Fruit fly (Drosophila melanogaster): ENCODE results near the gene tld.

tld gene

dm6 chr3R:24771273-24772231 is 22.0 kb downstream of the tld start, which contains the start of gene CG42331:
Gene CG42331, plus strand, starts transcription at chr3R:24772181.
- TF ChIP-seq CG10431 (GFP tag; optimal IDR thresholded peaks at IDR 0.05): no peak
- TF ChIP-seq pzg (GFP tag; optimal IDR thresholded peaks at IDR 0.05): no peak
- TF ChIP-seq CG13775 (GFP tag; optimal IDR thresholded peaks at IDR 0.05): peak; percentile 4
- peak; percentile 42; the same call in 1 of the 2 replicates for TF ChIP-seq HLH3B (GFP tag; IDR thresholded peaks at IDR 0.05)
- TF ChIP-seq CG11723 (GFP tag; optimal IDR thresholded peaks at IDR 0.05): peak; percentile 14
- TF ChIP-seq Taf1 (GFP tag; IDR thresholded peaks at IDR 0.05): no peak
- no peak for TF ChIP-seq Lim3 (GFP tag; IDR thresholded peaks at IDR 0.05)
- peak; percentile 1 for TF ChIP-seq Chrac-16 (GFP tag; optimal IDR thresholded peaks at IDR 0.05)
- no peak for TF ChIP-seq CG7745 (tag; optimal IDR thresholded peaks at IDR 0.05)
- no peak for TF ChIP-seq bowl (GFP tag; IDR thresholded peaks at IDR 0.05)
- no peak for TF ChIP-seq E2f2 (GFP tag; IDR thresholded peaks at IDR 0.05)
- peak; percentile 11 for TF ChIP-seq CG12744 (GFP tag; optimal IDR thresholded peaks at IDR 0.05)
- TF ChIP-seq CG18599 (GFP tag; optimal IDR thresholded peaks at IDR 0.05): peak; percentile 68
- TF ChIP-seq CG3995 (GFP tag; optimal IDR thresholded peaks at IDR 0.05): no peak
- TF ChIP-seq h (optimal IDR thresholded peaks at IDR 0.05): no peak
- TF ChIP-seq Ets65A (GFP tag): peak; percentile 64
- no peak for TF ChIP-seq mld (GFP tag; IDR thresholded peaks at IDR 0.05; ENCODE audit: partially characterized antibody)
- TF ChIP-seq D (optimal IDR thresholded peaks at IDR 0.05): no peak
- peak; percentile 35 for TF ChIP-seq D (GFP tag; optimal IDR thresholded peaks at IDR 0.05)
- peak; percentile 45 for TF ChIP-seq Ada2b (GFP tag; IDR thresholded peaks at IDR 0.05)
- no peak for TF ChIP-seq Lpt (GFP tag; optimal IDR thresholded peaks at IDR 0.05)
- peak; percentile 76 for TF ChIP-seq cg (GFP tag; optimal IDR thresholded peaks at IDR 0.05)
- peak; percentile 26 for TF ChIP-seq CG30431 (GFP tag; optimal IDR thresholded peaks at IDR 0.05)
- peak; percentile 46 for TF ChIP-seq Hr3 (GFP tag; optimal IDR thresholded peaks at IDR 0.05)
- no peak for TF ChIP-seq Sin3A (optimal IDR thresholded peaks at IDR 0.05)
- TF ChIP-seq CG1233 (GFP tag; optimal IDR thresholded peaks at IDR 0.05): peak; percentile 31
- peak; percentile 27 for TF ChIP-seq Max (GFP tag; optimal IDR thresholded peaks at IDR 0.05)
- peak; percentile 39 for TF ChIP-seq fu2 (GFP tag; optimal IDR thresholded peaks at IDR 0.05)
- TF ChIP-seq CG16863 (GFP tag; optimal IDR thresholded peaks at IDR 0.05): peak; percentile 6
- TF ChIP-seq CG10462 (GFP tag; optimal IDR thresholded peaks at IDR 0.05): peak; percentile 3
- peak; percentile 2 for TF ChIP-seq tin (GFP tag; optimal IDR thresholded peaks at IDR 0.05)
- TF ChIP-seq Mrtf (GFP tag; IDR thresholded peaks at IDR 0.05): no peak
- peak; percentile 43 for TF ChIP-seq jumu (GFP tag; optimal IDR thresholded peaks at IDR 0.05)
- TF ChIP-seq bsh (GFP tag; optimal IDR thresholded peaks at IDR 0.05): peak in 1 of 2 experiments; percentile 42
- peak; percentile 28 for TF ChIP-seq Hand (GFP tag; optimal IDR thresholded peaks at IDR 0.05)
- no peak for TF ChIP-seq Drgx (GFP tag; IDR thresholded peaks at IDR 0.05)
- TF ChIP-seq gcm (GFP tag; optimal IDR thresholded peaks at IDR 0.05): peak; percentile 57
- TF ChIP-seq lov (optimal IDR thresholded peaks at IDR 0.05): no peak
- TF ChIP-seq lov (GFP tag; IDR thresholded peaks at IDR 0.05): no peak
- TF ChIP-seq NC2α (GFP tag; optimal IDR thresholded peaks at IDR 0.05): no peak
- peak; percentile 67 for TF ChIP-seq CG2712 (tag; optimal IDR thresholded peaks at IDR 0.05)
- peak; percentile 71 for TF ChIP-seq CG31441 (GFP tag; IDR thresholded peaks at IDR 0.05)
- TF ChIP-seq Hmr (GFP tag; optimal IDR thresholded peaks at IDR 0.05): peak; percentile 81
- TF ChIP-seq luna (GFP tag; optimal IDR thresholded peaks at IDR 0.05): no peak
- TF ChIP-seq CG12299 (tag; optimal IDR thresholded peaks at IDR 0.05): no peak
- no peak for TF ChIP-seq CG2889 (GFP tag; IDR thresholded peaks at IDR 0.05)
- TF ChIP-seq Deaf1 (tag; optimal IDR thresholded peaks at IDR 0.05): peak; percentile 23
- no peak for TF ChIP-seq CG14860 (GFP tag; IDR thresholded peaks at IDR 0.05; ENCODE audit: partially characterized antibody)
- TF ChIP-seq CG13287 (GFP tag; IDR thresholded peaks at IDR 0.05; ENCODE audit: partially characterized antibody): no peak
- TF ChIP-seq row (GFP tag; IDR thresholded peaks at IDR 0.05): peak; percentile 82

All from whole organism, embryonic.